Fruit fly (Drosophila melanogaster) S2 (cell line): ENCODE results near the gene Zip89B.

Source experiments
- CG8478 ChIP-seq: fragments of >200 bp; optimal IDR thresholded peaks from 2 replicates; lab custom pipeline; 2018
- CTCF ChIP-seq, 2 experiments: fragments of >200 bp; optimal IDR thresholded peaks; 2 replicates each; lab custom pipeline; 2018

dm6 chr3R:16272754-16273502 is 32.6 kb upstream of the Zip89B start:
- TF ChIP-seq CTCF (optimal IDR thresholded peaks at IDR 0.05; lab: Kevin White, UChicago) (no peak), CG8478 (no peak)
